Worm (Caenorhabditis elegans): ENCODE results near the gene R05G6.9.

The R05G6.9 gene

DNA sequence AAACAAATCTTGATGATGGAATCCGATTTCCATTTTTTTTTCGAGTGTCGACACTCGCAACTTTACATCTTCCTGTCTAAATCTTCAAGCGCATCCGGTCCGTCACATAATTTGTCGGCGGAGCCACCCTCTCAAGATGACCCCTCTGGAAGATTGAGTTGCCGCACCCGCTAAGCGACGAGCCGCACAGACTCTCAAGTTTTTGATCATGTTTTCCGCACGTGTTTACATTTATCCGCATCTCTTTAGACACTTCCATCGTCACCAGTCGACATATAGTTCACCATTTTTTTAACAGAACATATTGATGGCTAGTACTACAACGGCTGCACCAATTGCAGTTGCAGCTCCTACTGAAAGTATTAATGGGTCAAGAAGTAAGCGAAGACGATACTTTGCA, 24.6 kb downstream of the R05G6.9 start, which contains the start of gene F55G1.1:
TSS of gene F55G1.1 (plus strand) at position 301 of the 400 bp plus-strand sequence.
- TF ChIP-seq Y5F2A.4 (GFP tag; optimal IDR thresholded peaks at IDR 0.05) (no peak), lim-7 (GFP tag; IDR thresholded peaks at IDR 0.05) (no peak), unc-62 (GFP tag; optimal IDR thresholded peaks at IDR 0.05 in 1 of 2) (peak in 1 of 2 experiments; percentile 79), unc-62 (tag; optimal IDR thresholded peaks at IDR 0.05) (no peak), mxl-3 (GFP tag; optimal IDR thresholded peaks at IDR 0.05) (no peak), sdz-12 (GFP tag; optimal IDR thresholded peaks at IDR 0.05) (no peak)

DNA sequence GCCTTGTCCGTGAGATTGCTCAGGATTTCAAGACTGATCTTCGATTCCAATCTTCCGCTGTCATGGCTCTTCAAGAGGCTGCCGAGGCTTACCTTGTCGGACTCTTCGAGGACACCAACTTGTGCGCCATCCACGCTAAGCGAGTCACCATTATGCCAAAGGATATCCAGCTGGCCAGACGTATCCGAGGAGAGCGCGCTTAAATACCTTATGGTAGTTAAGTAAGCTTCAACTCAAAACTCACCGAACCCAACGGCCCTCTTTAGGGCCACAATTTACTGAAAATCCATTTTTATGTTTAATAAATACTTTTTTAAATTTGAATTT, 27.6 kb downstream of the R05G6.9 start:
- peak; percentile 40 for TF ChIP-seq gei-8 (GFP tag; optimal IDR thresholded peaks at IDR 0.05)
- TF ChIP-seq F49E8.2 (tag; optimal IDR thresholded peaks at IDR 0.05; ENCODE audit: borderline replicate concordance), result peak; percentile 58
- no peak for TF ChIP-seq nhr-102 (tag; optimal IDR thresholded peaks at IDR 0.05)
- 0 out of 2 replicates have a peak, but pooled peaks have one; percentile 77 for TF ChIP-seq snpc-1.2 (GFP tag; IDR thresholded peaks at IDR 0.05)
- 0 out of 2 replicates have a peak, but pooled peaks have one; percentile 57 for TF ChIP-seq lim-7 (GFP tag; IDR thresholded peaks at IDR 0.05)
- no peak for TF ChIP-seq lin-13 (GFP tag; optimal IDR thresholded peaks at IDR 0.05)
- peak; percentile 56; the same call in 1 of the 2 replicates for TF ChIP-seq arid-1 (GFP tag; conservative IDR thresholded peaks at IDR 0.05)
- 0 out of 2 replicates have a peak, but pooled peaks have one; percentile 27 for TF ChIP-seq F26F4.8 (GFP tag; conservative IDR thresholded peaks at IDR 0.05)
- TF ChIP-seq D1046.2 (GFP tag; IDR thresholded peaks at IDR 0.05), result peak; percentile 70; the same call in 1 of the 2 replicates

DNA sequence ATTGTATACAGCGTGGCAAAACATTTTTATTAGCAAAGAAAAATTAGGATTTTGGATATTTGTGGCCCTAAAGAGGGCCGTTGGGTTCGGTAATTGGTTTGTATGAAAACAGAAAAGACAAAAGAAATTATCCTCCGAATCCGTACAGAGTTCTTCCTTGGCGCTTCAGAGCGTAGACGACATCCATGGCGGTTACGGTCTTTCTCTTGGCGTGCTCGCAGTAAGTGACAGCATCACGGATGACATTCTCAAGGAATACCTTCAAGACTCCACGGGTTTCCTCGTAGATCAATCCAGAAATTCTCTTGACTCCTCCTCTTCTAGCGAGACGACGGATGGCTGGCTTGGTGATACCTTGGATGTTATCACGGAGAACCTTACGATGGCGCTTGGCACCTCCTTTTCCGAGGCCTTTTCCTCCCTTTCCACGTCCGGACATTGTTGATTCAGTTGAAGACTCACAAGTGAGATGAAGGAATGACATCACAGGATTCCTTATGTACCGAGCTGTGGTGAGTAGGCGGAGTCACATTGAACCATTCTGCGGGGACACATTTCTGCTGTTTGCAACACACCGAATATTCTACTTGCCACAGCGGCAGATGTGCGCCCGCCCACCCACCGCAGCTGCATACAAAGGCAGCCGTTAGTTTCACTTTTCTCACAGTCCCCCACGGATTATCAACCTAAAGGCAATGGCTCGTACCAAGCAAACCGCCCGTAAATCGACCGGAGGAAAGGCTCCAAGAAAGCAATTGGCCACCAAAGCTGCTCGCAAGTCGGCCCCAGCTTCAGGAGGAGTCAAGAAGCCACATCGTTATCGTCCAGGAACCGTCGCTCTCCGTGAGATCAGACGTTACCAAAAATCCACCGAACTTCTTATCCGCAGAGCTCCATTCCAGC, 28.3 kb downstream of the R05G6.9 start, which contains the start of the genes his-60 and his-59:
TSS of gene his-60 (minus strand) at position 439 of the 903 bp plus-strand sequence.
TSS of gene his-59 (plus strand) at position 696 of the 903 bp plus-strand sequence.
- TF ChIP-seq egl-27 (tag; optimal IDR thresholded peaks at IDR 0.05), result no peak
- TF ChIP-seq R02D3.7 (tag; optimal IDR thresholded peaks at IDR 0.05), result no peak
- no peak for TF ChIP-seq gei-8 (GFP tag; optimal IDR thresholded peaks at IDR 0.05)
- TF ChIP-seq mxl-2 (GFP tag; conservative IDR thresholded peaks at IDR 0.05), result no peak
- no peak for TF ChIP-seq lin-15B (tag; optimal IDR thresholded peaks at IDR 0.05)
- no peak for TF ChIP-seq saeg-2 (GFP tag; IDR thresholded peaks at IDR 0.05)
- TF ChIP-seq tra-1 (GFP tag; IDR thresholded peaks at IDR 0.05), result peak; percentile 42; the same call in 1 of the 2 replicates
- TF ChIP-seq mes-2 (tag; optimal IDR thresholded peaks at IDR 0.05; ENCODE audit: poor library complexity, severe bottlenecking), result peak; percentile 80
- no peak for TF ChIP-seq duxl-1 (tag; optimal IDR thresholded peaks at IDR 0.05; ENCODE audit: poor library complexity)
- peak; percentile 77; the same call in 1 of the 2 replicates for TF ChIP-seq F44E2.7 (GFP tag; IDR thresholded peaks at IDR 0.05)
- no peak for TF ChIP-seq zip-2 (tag; optimal IDR thresholded peaks at IDR 0.05)
- peak; percentile 82 for TF ChIP-seq nhr-48 (tag; optimal IDR thresholded peaks at IDR 0.05)
- TF ChIP-seq lin-39 (tag; optimal IDR thresholded peaks at IDR 0.05), result no peak
- TF ChIP-seq Y5F2A.4 (GFP tag; optimal IDR thresholded peaks at IDR 0.05), result no peak
- no peak for TF ChIP-seq zag-1 (tag; optimal IDR thresholded peaks at IDR 0.05)
- TF ChIP-seq ceh-20 (GFP tag; IDR thresholded peaks at IDR 0.05), result no peak; the same call in 1 of the 2 replicates
- peak; percentile 82 for TF ChIP-seq nhr-6 (tag; optimal IDR thresholded peaks at IDR 0.05)
- no peak for TF ChIP-seq skn-1 (tag; optimal IDR thresholded peaks at IDR 0.05)
- peak; percentile 48 for TF ChIP-seq lin-38 (GFP tag; IDR thresholded peaks at IDR 0.05)
- TF ChIP-seq daf-8 (GFP tag; IDR thresholded peaks at IDR 0.05), result no peak
- TF ChIP-seq mxl-3 (GFP tag; optimal IDR thresholded peaks at IDR 0.05), result no peak
- TF ChIP-seq tag-97 (GFP tag; IDR thresholded peaks at IDR 0.05), result no peak
- no peak for TF ChIP-seq nhr-11 (tag; optimal IDR thresholded peaks at IDR 0.05)
- no peak for TF ChIP-seq lir-3 (tag; optimal IDR thresholded peaks at IDR 0.05)
- TF ChIP-seq daf-16 (GFP tag; optimal IDR thresholded peaks at IDR 0.05), result no peak
- TF ChIP-seq daf-16 (tag; optimal IDR thresholded peaks at IDR 0.05), result peak; percentile 62
- no peak for TF ChIP-seq unc-130 (GFP tag; optimal IDR thresholded peaks at IDR 0.05)
- no peak for TF ChIP-seq pqm-1 (tag; optimal IDR thresholded peaks at IDR 0.05)
- no peak for TF ChIP-seq ztf-11 (tag; optimal IDR thresholded peaks at IDR 0.05)
- peak; percentile 71 for TF ChIP-seq set-16 (GFP tag; IDR thresholded peaks at IDR 0.05)
- peak; percentile 50; the same call in 1 of the 2 replicates for TF ChIP-seq Y105C5A.15 (GFP tag; IDR thresholded peaks at IDR 0.05)
- no peak for TF ChIP-seq unc-39 (tag; optimal IDR thresholded peaks at IDR 0.05)
- no peak for TF ChIP-seq unc-62 (GFP tag; optimal IDR thresholded peaks at IDR 0.05 in 1 of 2)
- no peak for TF ChIP-seq unc-62 (tag; optimal IDR thresholded peaks at IDR 0.05)
- peak; percentile 80 for TF ChIP-seq nhr-102 (tag; optimal IDR thresholded peaks at IDR 0.05)
- no peak for TF ChIP-seq hif-1 (tag; optimal IDR thresholded peaks at IDR 0.05)
- no peak for TF ChIP-seq ceh-28 (tag; optimal IDR thresholded peaks at IDR 0.05)

All from whole organism, L4 larva.